Fruit fly (Drosophila melanogaster) whole organism, embryonic: Measurements from ENCODE around the gene alpha-Spec.

Experiments used
- Bdp1 ChIP-seq: fragments of 200-800 bp; sonication (Bioruptor generic); optimal IDR thresholded peaks from 3 replicates; lab custom pipeline; 2016; ENCODE audit warnings: missing biosample characterization, missing genetic modification characterization
- Bgb ChIP-seq: fragments of 200-800 bp; sonication (Bioruptor generic); IDR thresholded peaks from 2 replicates; pipeline ENCODE4 v1.3.6; 2022; ENCODE audit warnings: missing biosample characterization, missing genetic modification characterization; ENCODE audit not compliant: partially characterized antibody
- CG10462 ChIP-seq: fragments of 200-800 bp; sonication (Bioruptor generic); optimal IDR thresholded peaks from 2 replicates; lab custom pipeline; 2016; ENCODE audit warnings: missing biosample characterization, missing genetic modification characterization
- CG10654 ChIP-seq: fragments of 200-800 bp; sonication (Bioruptor generic); optimal IDR thresholded peaks from 2 replicates; lab custom pipeline; 2016; ENCODE audit warnings: missing biosample characterization, missing genetic modification characterization
- CG12236 ChIP-seq: fragments of 200-800 bp; sonication (Bioruptor generic); optimal IDR thresholded peaks from 2 replicates; lab custom pipeline; 2016; ENCODE audit warnings: missing biosample characterization, missing genetic modification characterization
- CG12744 ChIP-seq: fragments of 200-800 bp; sonication (Bioruptor generic); optimal IDR thresholded peaks from 2 replicates; lab custom pipeline; 2016; ENCODE audit warnings: missing biosample characterization, missing genetic modification characterization
- CG13775 ChIP-seq: fragments of 200-800 bp; sonication (Bioruptor generic); optimal IDR thresholded peaks from 3 replicates; lab custom pipeline; 2017; ENCODE audit warnings: missing biosample characterization, mild to moderate bottlenecking, missing genetic modification characterization
- CG15479 ChIP-seq: fragments of 200-800 bp; sonication (Bioruptor generic); optimal IDR thresholded peaks from 3 replicates; lab custom pipeline; 2019; ENCODE audit warnings: missing biosample characterization, mild to moderate bottlenecking, missing genetic modification characterization, moderate library complexity
- CG15514 ChIP-seq: fragments of 200-800 bp; sonication (Bioruptor generic); optimal IDR thresholded peaks from 3 replicates; lab custom pipeline; 2017; ENCODE audit warnings: missing biosample characterization, missing genetic modification characterization, mild to moderate bottlenecking, moderate library complexity, missing genetic modification reagents
- CG1792 ChIP-seq: fragments of 200-800 bp; sonication (Bioruptor generic); optimal IDR thresholded peaks from 2 replicates; lab custom pipeline; 2016; ENCODE audit warnings: missing biosample characterization, missing genetic modification characterization
- CG30403 ChIP-seq: fragments of 200-800 bp; sonication (Bioruptor generic); optimal IDR thresholded peaks from 3 replicates; lab custom pipeline; 2016; ENCODE audit warnings: missing biosample characterization, missing genetic modification characterization
- CG3838 ChIP-seq: fragments of 200-800 bp; sonication (Bioruptor generic); optimal IDR thresholded peaks from 3 replicates; lab custom pipeline; 2016; ENCODE audit warnings: missing biosample characterization, missing genetic modification characterization
- CG4328 ChIP-seq: fragments of 200-800 bp; sonication (Bioruptor generic); optimal IDR thresholded peaks from 3 replicates; lab custom pipeline; 2017; ENCODE audit warnings: missing biosample characterization, missing genetic modification reagents, missing genetic modification characterization
- CG4854 ChIP-seq: fragments of 200-800 bp; sonication (Bioruptor generic); optimal IDR thresholded peaks from 2 replicates; lab custom pipeline; 2016; ENCODE audit warnings: missing biosample characterization, missing genetic modification characterization, inconsistent platforms
- CG9215 ChIP-seq: fragments of 200-800 bp; sonication (Bioruptor generic); IDR thresholded peaks from 2 replicates; pipeline ENCODE4 v1.3.6; 2022; ENCODE audit warnings: missing biosample characterization, missing genetic modification characterization
- CG9727 ChIP-seq: fragments of 200-800 bp; sonication (Bioruptor generic); optimal IDR thresholded peaks from 3 replicates; lab custom pipeline; 2017; ENCODE audit warnings: missing biosample characterization, mild to moderate bottlenecking, missing genetic modification characterization
- D ChIP-seq, 2 experiments: fragments of 200-800 bp in 1 of 2; fragments of >200 bp in 1 of 2; sonication (Bioruptor generic) in 1 of 2; optimal IDR thresholded peaks; 2 replicates in 1 of 2; 3 replicates in 1 of 2; lab custom pipeline; 2017; ENCODE audit warnings: mild to moderate bottlenecking in 1 of 2, missing biosample characterization in 1 of 2, missing genetic modification characterization in 1 of 2, missing genetic modification reagents in 1 of 2
- Dad ChIP-seq: fragments of 200-800 bp; sonication (Bioruptor generic); optimal IDR thresholded peaks from 3 replicates; lab custom pipeline; 2016; ENCODE audit warnings: missing biosample characterization, missing genetic modification characterization
- Dll ChIP-seq: fragments of 200-800 bp; sonication (Bioruptor generic); IDR thresholded peaks from 4 replicates; pipeline ENCODE4 v1.3.6; 2022; ENCODE audit warnings: missing biosample characterization, missing genetic modification characterization; ENCODE audit not compliant: partially characterized antibody
- E2f2 ChIP-seq: fragments of 200-800 bp; sonication (Bioruptor generic); IDR thresholded peaks from 2 replicates; pipeline ENCODE4 v1.3.6; 2022; ENCODE audit warnings: missing biosample characterization, missing genetic modification characterization
- Hr78 ChIP-seq, 2 experiments: fragments of 200-800 bp in 1 of 2; fragments of >200 bp in 1 of 2; sonication (Bioruptor generic) in 1 of 2; optimal IDR thresholded peaks; 2 replicates each; lab custom pipeline; 2017 to 2019; ENCODE audit warnings: missing biosample characterization in 2 of 2, missing genetic modification characterization in 2 of 2, mild to moderate bottlenecking in 1 of 2, moderate library complexity in 1 of 2
- Opbp ChIP-seq: fragments of 200-800 bp; sonication (Bioruptor generic); IDR thresholded peaks from 3 replicates; pipeline ENCODE4 v1.3.6; 2022; ENCODE audit warnings: missing biosample characterization, missing genetic modification characterization; ENCODE audit not compliant: partially characterized antibody
- Optix ChIP-seq: fragments of 200-800 bp; sonication (Bioruptor generic); IDR thresholded peaks from 3 replicates; pipeline ENCODE4 v1.3.6; 2022; ENCODE audit warnings: missing biosample characterization, missing genetic modification characterization
- Side ChIP-seq: fragments of 200-800 bp; sonication (Bioruptor generic); optimal IDR thresholded peaks from 2 replicates; lab custom pipeline; 2016; ENCODE audit warnings: missing biosample characterization, missing genetic modification characterization
- cas ChIP-seq: fragments of 200-800 bp; sonication (Bioruptor generic); IDR thresholded peaks from 2 replicates; pipeline ENCODE4 v1.3.6; 2022; ENCODE audit warnings: missing biosample characterization, missing genetic modification characterization
- fd102C ChIP-seq: fragments of 200-800 bp; sonication (Bioruptor generic); optimal IDR thresholded peaks from 2 replicates; lab custom pipeline; 2018; ENCODE audit warnings: missing biosample characterization, mild to moderate bottlenecking, missing genetic modification characterization, moderate library complexity
- ftz-f1 ChIP-seq: fragments of 200-800 bp; sonication (Bioruptor generic); optimal IDR thresholded peaks from 2 replicates; lab custom pipeline; 2016; ENCODE audit warnings: missing biosample characterization, missing genetic modification characterization
- gcm ChIP-seq: fragments of 200-800 bp; sonication (Bioruptor generic); optimal IDR thresholded peaks from 2 replicates; lab custom pipeline; 2019; ENCODE audit warnings: missing biosample characterization, mild to moderate bottlenecking, missing genetic modification characterization, moderate library complexity
- gsb-n ChIP-seq: fragments of 200-800 bp; sonication (Bioruptor generic); optimal IDR thresholded peaks from 3 replicates; lab custom pipeline; 2018; ENCODE audit warnings: missing biosample characterization, mild to moderate bottlenecking, missing genetic modification characterization
- phol ChIP-seq: fragments of 200-800 bp; sonication (Bioruptor generic); optimal IDR thresholded peaks from 3 replicates; lab custom pipeline; 2018; ENCODE audit warnings: missing biosample characterization, mild to moderate bottlenecking, missing genetic modification characterization, moderate library complexity
- run ChIP-seq: fragments of 200-800 bp; sonication (Bioruptor generic); optimal IDR thresholded peaks from 3 replicates; lab custom pipeline; 2018; ENCODE audit warnings: missing biosample characterization, mild to moderate bottlenecking, missing genetic modification characterization
- salm ChIP-seq: fragments of 200-800 bp; sonication (Bioruptor generic); optimal IDR thresholded peaks from 2 replicates; lab custom pipeline; 2018; ENCODE audit warnings: missing biosample characterization, mild to moderate bottlenecking, missing genetic modification characterization
- ssp ChIP-seq: fragments of 200-800 bp; sonication (Bioruptor generic); IDR thresholded peaks from 2 replicates; pipeline ENCODE4 v1.3.6; 2022; ENCODE audit warnings: missing biosample characterization, missing genetic modification characterization
- usp ChIP-seq: fragments of >200 bp; optimal IDR thresholded peaks from 2 replicates; lab custom pipeline; 2017; ENCODE audit warnings: missing biosample characterization, missing genetic modification characterization
- wor ChIP-seq: fragments of 200-800 bp; sonication (Bioruptor generic); IDR thresholded peaks from 2 replicates; pipeline ENCODE4 v1.3.6; 2022; ENCODE audit warnings: missing biosample characterization, missing genetic modification characterization
- zen ChIP-seq: fragments of 200-800 bp; sonication (Bioruptor generic); optimal IDR thresholded peaks from 3 replicates; lab custom pipeline; 2018; ENCODE audit warnings: missing biosample characterization, mild to moderate bottlenecking, missing genetic modification characterization, moderate library complexity

Gene alpha-Spec

DNA sequence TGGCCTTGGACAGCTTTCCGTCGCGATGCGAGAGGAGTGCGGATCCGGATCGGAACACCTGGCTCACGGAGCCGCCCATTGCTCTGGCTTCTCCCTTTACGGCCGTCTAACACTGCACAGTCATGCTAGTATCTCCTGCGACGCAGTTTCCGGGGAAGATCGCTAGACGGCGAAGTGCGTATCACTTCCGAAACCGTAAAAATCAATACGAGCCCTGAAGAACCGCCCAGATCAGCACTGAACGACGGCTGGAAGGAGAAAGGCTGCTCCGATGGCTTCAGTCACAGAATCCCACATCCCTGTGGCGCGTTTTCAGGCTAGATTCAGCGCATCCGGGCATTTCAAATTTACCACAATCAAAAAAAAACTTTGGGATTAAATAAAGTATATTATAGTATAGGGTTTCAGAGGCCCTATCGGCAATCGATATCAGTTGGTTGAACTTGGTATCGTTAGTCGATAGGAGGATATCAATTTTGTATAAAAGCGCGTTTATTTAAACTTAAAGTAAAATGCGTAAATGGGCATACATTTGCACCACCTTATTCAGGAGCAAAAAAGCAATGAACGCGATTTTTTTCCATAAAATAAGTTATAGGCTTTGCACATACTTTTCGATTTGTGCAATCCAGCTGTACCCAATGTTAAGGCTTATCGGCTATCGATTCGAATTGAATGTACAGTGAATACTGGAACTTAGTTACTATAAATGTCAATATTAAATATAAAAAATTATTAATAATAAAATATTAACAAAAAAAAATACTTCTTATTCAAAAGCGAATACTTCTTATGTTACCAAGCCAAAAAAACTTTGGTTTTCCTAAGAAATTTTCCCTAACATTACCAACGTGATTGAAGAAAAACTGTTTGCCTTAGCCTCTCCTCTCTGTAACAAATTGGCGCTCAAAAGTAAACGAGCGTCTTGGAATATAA is 20.1 kb downstream of the alpha-Spec start, which contains the start of the genes CG13933 and PolD2 (continued):
- TF ChIP-seq Bgb (peak; percentile 64; the same call in 1 of the 2 replicates), CG3838 (GFP tag; lab: Kevin White, UChicago) (peak; percentile 79), CG1792 (GFP tag; lab: Kevin White, UChicago) (no peak), phol (tag; lab: Kevin White, UChicago) (peak; percentile 88), ftz-f1 (GFP tag; lab: Kevin White, UChicago) (no peak), Opbp (GFP tag; lab: Robert Waterston, UW) (peak; percentile 43), CG13775 (GFP tag; lab: Kevin White, UChicago) (peak; percentile 96), CG4854 (no peak), CG10462 (GFP tag; lab: Kevin White, UChicago) (peak; percentile 92), CG9215 (GFP tag; lab: Robert Waterston, UW) (peak; percentile 92), salm (peak; percentile 96), Optix (peak; percentile 92), ssp (peak; percentile 88), E2f2 (GFP tag; lab: Robert Waterston, UW) (peak; percentile 91), CG12744 (GFP tag; lab: Kevin White, UChicago) (no peak), Bdp1 (GFP tag; lab: Kevin White, UChicago) (peak; percentile 63), Hr78 (GFP tag; optimal IDR thresholded peaks at IDR 0.05; lab: Kevin White, UChicago) (no peak), CG9727 (peak; percentile 98), CG30403 (GFP tag; lab: Kevin White, UChicago) (peak; percentile 92), usp (GFP tag; lab: Kevin White, UChicago) (no peak), D (optimal IDR thresholded peaks at IDR 0.05; lab: Kevin White, UChicago) (no peak), D (GFP tag; optimal IDR thresholded peaks at IDR 0.05; lab: Kevin White, UChicago) (no peak), gsb-n (tag; lab: Kevin White, UChicago) (peak; percentile 98), cas (GFP tag; lab: Robert Waterston, UW) (peak; percentile 90), Dad (GFP tag; lab: Kevin White, UChicago) (no peak), CG4328 (GFP tag; lab: Kevin White, UChicago) (peak; percentile 20), Dll (GFP tag; lab: Robert Waterston, UW) (peak; percentile 80), CG12236 (GFP tag; lab: Kevin White, UChicago) (peak; percentile 34), Side (GFP tag; lab: Kevin White, UChicago) (peak; percentile 74), wor (peak; percentile 98), CG15514 (GFP tag; lab: Kevin White, UChicago) (peak; percentile 73), CG10654 (GFP tag; lab: Kevin White, UChicago) (no peak)

DNA sequence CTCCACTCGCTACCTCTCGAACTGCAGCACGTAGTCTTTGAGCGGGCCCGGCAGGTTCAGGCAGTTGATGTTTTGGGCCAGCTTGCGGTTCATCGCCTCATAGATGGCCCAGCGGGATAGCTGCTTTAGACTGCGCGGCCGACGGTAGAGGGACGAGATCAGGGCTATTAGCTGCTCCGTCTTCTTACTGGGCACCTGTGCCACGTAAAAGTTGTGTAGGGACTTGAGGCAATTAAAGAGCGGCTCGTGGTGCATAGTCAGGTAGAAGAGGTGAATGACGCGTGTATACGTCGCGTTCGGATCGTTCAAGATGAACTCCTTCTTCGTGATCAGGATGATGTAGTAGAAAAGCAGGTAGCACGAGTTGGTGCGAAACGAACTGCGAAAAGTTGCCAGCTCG is 22.5 kb downstream of the alpha-Spec start:
- TF ChIP-seq gcm (GFP tag; lab: Kevin White, UChicago) (no peak), run (tag; lab: Kevin White, UChicago) (no peak), CG4328 (GFP tag; lab: Kevin White, UChicago) (no peak), zen (tag; lab: Kevin White, UChicago) (peak; percentile 72), CG15479 (GFP tag; lab: Kevin White, UChicago) (peak; percentile 84), fd102C (GFP tag; lab: Kevin White, UChicago) (no peak)
